Worm (Caenorhabditis elegans): ENCODE results near the gene oac-3.
A peak's percentile ranks its signal among the peaks of the same experiment; 100 is the strongest.

Gene oac-3

ce11 chrV:13892457-13893375 lies 6.6 kb upstream of the oac-3 start, which contains the start of gene sptl-3:
Gene sptl-3 (plus strand): TSS chrV:13893325.
- TF ChIP-seq lin-35 (GFP tag; optimal IDR thresholded peaks at IDR 0.05) = peak in 1 of 3 experiments; percentile 29
- peak; percentile 86 for TF ChIP-seq nhr-80 (tag; optimal IDR thresholded peaks at IDR 0.05)
- TF ChIP-seq attf-5 (GFP tag; optimal IDR thresholded peaks at IDR 0.05) = peak; percentile 1
- TF ChIP-seq Y79H2A.3 (GFP tag; conservative IDR thresholded peaks at IDR 0.05) = no peak
- no peak for TF ChIP-seq nfya-1 (tag; optimal IDR thresholded peaks at IDR 0.05; ENCODE audit: borderline replicate concordance, insufficient read depth)
- peak; percentile 40 for TF ChIP-seq ztf-26 (tag; optimal IDR thresholded peaks at IDR 0.05)
- TF ChIP-seq madf-6 (GFP tag; IDR thresholded peaks at IDR 0.05) = no peak
- peak; percentile 47 for TF ChIP-seq lin-40 (tag; optimal IDR thresholded peaks at IDR 0.05)
- TF ChIP-seq atf-7 (tag; optimal IDR thresholded peaks at IDR 0.05) = peak; percentile 65
- TF ChIP-seq mcd-1 (GFP tag; IDR thresholded peaks at IDR 0.05) = peak; percentile 53

ce11 chrV:13893583-13893982 lies 5.7 kb upstream of the oac-3 start:
- TF ChIP-seq snpc-4 (GFP tag; optimal IDR thresholded peaks at IDR 0.05) (no peak), snpc-4 (tag; optimal IDR thresholded peaks at IDR 0.05) (no peak), cebp-1 (GFP tag; IDR thresholded peaks at IDR 0.05) (no peak), cebp-1 (tag; optimal IDR thresholded peaks at IDR 0.05) (peak; percentile 1), rcor-1 (GFP tag; IDR thresholded peaks at IDR 0.05) (no peak), nhr-80 (tag; optimal IDR thresholded peaks at IDR 0.05) (peak; percentile 86), snpc-3.4 (tag; optimal IDR thresholded peaks at IDR 0.05) (no peak), dpl-1 (GFP tag; optimal IDR thresholded peaks at IDR 0.05) (no peak), F23B12.7 (tag; optimal IDR thresholded peaks at IDR 0.05; ENCODE audit: insufficient read depth) (no peak), dox-1 (GFP tag; IDR thresholded peaks at IDR 0.05) (peak; percentile 67), K11D2.4 (GFP tag; IDR thresholded peaks at IDR 0.05) (no peak), pbrm-1 (GFP tag; IDR thresholded peaks at IDR 0.05) (no peak), lin-40 (tag; optimal IDR thresholded peaks at IDR 0.05) (no peak)

DNA sequence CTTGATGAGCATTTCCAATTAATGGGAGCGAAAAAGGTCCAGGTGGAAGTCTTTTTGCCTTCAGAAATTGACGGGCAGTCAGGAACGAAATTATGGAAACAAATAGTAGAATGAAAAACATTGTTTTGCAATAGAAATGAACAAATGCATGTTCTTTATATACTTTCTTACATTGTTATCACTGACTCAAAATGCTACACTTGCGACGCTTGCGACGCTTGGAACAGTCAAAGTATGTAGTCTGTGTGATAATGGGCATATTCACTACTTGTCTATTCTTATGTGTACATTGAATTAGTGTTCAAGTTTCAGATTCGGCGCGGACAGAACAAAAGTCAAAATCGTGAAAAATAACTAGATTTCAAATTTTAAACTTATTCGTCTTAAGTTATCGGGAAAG lies 957 bp upstream of the oac-3 start, which contains the start of gene cyp-35C1:
TSS of gene cyp-35C1 (minus strand) at position 132 of the 400 bp plus-strand sequence.
- TF ChIP-seq nhr-80 (tag; optimal IDR thresholded peaks at IDR 0.05) = peak; percentile 24
- no peak for TF ChIP-seq T26A5.8 (tag; optimal IDR thresholded peaks at IDR 0.05)

ce11 chrV:13902495-13902894 lies 3.2 kb downstream of the oac-3 start, which contains the start of gene C06B3.1:
Gene C06B3.1 (plus strand): TSS chrV:13902795.
- no peak for TF ChIP-seq lsy-27 (tag; optimal IDR thresholded peaks at IDR 0.05; ENCODE audit: borderline replicate concordance, insufficient read depth)
- TF ChIP-seq ccch-3 (GFP tag; optimal IDR thresholded peaks at IDR 0.05) = no peak
- no peak for TF ChIP-seq lag-1 (GFP tag; IDR thresholded peaks at IDR 0.05)
- TF ChIP-seq ets-4 (GFP tag; optimal IDR thresholded peaks at IDR 0.05) = no peak
- no peak for TF ChIP-seq rec-8 (tag; optimal IDR thresholded peaks at IDR 0.05)
- TF ChIP-seq K11D2.4 (GFP tag; IDR thresholded peaks at IDR 0.05) = no peak
- no peak for TF ChIP-seq tlf-1 (GFP tag; optimal IDR thresholded peaks at IDR 0.05)

DNA sequence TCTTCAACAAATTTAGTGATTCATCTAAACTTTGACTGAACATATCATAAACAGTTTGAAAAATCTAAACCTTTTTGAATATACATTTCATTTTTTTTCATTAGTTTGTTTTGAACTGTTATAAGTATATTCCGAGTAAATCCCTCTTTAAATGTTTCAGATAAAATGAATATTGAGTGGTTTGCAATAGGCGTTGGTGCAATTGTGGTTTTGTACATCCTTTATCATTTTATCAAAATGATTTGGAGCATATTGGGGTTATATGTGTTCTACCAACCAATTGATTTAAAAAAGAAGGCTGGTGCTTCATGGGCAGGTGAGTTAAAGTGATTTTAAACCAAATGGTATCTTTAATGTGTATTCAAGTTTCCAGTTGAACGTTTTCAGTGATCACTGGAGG lies 5.1 kb downstream of the oac-3 start, which contains the start of gene stdh-3:
TSS of gene stdh-3 (plus strand) at position 166 of the 400 bp plus-strand sequence.
- TF ChIP-seq ztf-22 (GFP tag; optimal IDR thresholded peaks at IDR 0.05) (no peak), snpc-1.1 (tag; optimal IDR thresholded peaks at IDR 0.05; ENCODE audit: insufficient read depth) (no peak), T26A5.8 (tag; optimal IDR thresholded peaks at IDR 0.05) (no peak), cebp-2 (GFP tag; IDR thresholded peaks at IDR 0.05) (no peak), hmg-20 (GFP tag; IDR thresholded peaks at IDR 0.05) (no peak), zim-3 (tag; optimal IDR thresholded peaks at IDR 0.05) (no peak)

Measured in whole organism, young adult.